Worm (Caenorhabditis elegans) whole organism, L1 larva: ENCODE results near the gene srx-78.
A peak's percentile ranks its signal among the peaks of the same experiment; 100 is the strongest.

Source experiments
- C16A3.4 ChIP-seq: fragments of 150-350 bp; optimal IDR thresholded peaks from 2 replicates; lab custom pipeline; 2014; ENCODE audit warnings: missing biosample characterization, missing genetic modification characterization
- C34B4.2 ChIP-seq: sonication (generic microtip); optimal IDR thresholded peaks from 2 replicates; lab custom pipeline; 2017; ENCODE audit warnings: mild to moderate bottlenecking, missing genetic modification characterization, missing compliant biosample characterization
- ama-1 ChIP-seq: fragments of 150-350 bp; optimal IDR thresholded peaks from 2 replicates; lab custom pipeline; 2014
- blmp-1 ChIP-seq: fragments of 150-350 bp; optimal IDR thresholded peaks from 2 replicates; lab custom pipeline; 2014; ENCODE audit warnings: missing biosample characterization, missing genetic modification characterization
- ceh-8 ChIP-seq: fragments of 200-800 bp; sonication (Bioruptor generic); optimal IDR thresholded peaks from 2 replicates; lab custom pipeline; 2018; ENCODE audit warnings: mild to moderate bottlenecking, missing genetic modification characterization, moderate library complexity, missing compliant biosample characterization
- ceh-90 ChIP-seq: sonication (generic microtip); optimal IDR thresholded peaks from 2 replicates; lab custom pipeline; 2016; ENCODE audit warnings: missing genetic modification characterization, missing compliant biosample characterization
- dpl-1 ChIP-seq, 3 experiments: fragments of 150-350 bp in 2 of 3; sonication (generic microtip) in 1 of 3; optimal IDR thresholded peaks; 2 replicates each; lab custom pipeline; 2014 to 2017; ENCODE audit warnings: missing biosample characterization in 3 of 3, missing genetic modification characterization in 3 of 3, missing genetic modification reagents in 3 of 3
- dsc-1 ChIP-seq: sonication (generic microtip); optimal IDR thresholded peaks from 2 replicates; lab custom pipeline; 2016; ENCODE audit warnings: mild to moderate bottlenecking, missing genetic modification characterization, missing compliant biosample characterization
- efl-1 ChIP-seq, 4 experiments: fragments of 150-350 bp; optimal IDR thresholded peaks in 3 of 4; peaks in 1 of 4; 1 replicate in 1 of 4; 2 replicates in 3 of 4; lab custom pipeline; 2014; ENCODE audit warnings: missing biosample characterization in 2 of 4, missing genetic modification characterization in 2 of 4, missing genetic modification reagents in 2 of 4
- efl-3 ChIP-seq: fragments of 200-800 bp; sonication (Bioruptor generic); optimal IDR thresholded peaks from 2 replicates; lab custom pipeline; 2018; ENCODE audit warnings: mild to moderate bottlenecking, missing genetic modification characterization, missing compliant biosample characterization
- elt-2 ChIP-seq: sonication (generic microtip); optimal IDR thresholded peaks from 2 replicates; lab custom pipeline; 2016; ENCODE audit warnings: missing genetic modification characterization, mild to moderate bottlenecking, inconsistent platforms, missing compliant biosample characterization, missing genetic modification reagents
- fkh-4 ChIP-seq: sonication (generic microtip); optimal IDR thresholded peaks from 2 replicates; lab custom pipeline; 2016; ENCODE audit warnings: missing compliant biosample characterization, missing genetic modification characterization, borderline replicate concordance
- fkh-8 ChIP-seq: sonication (generic microtip); optimal IDR thresholded peaks from 2 replicates; lab custom pipeline; 2016; ENCODE audit warnings: mild to moderate bottlenecking, missing genetic modification characterization, missing compliant biosample characterization
- fos-1 ChIP-seq: fragments of 150-350 bp; optimal IDR thresholded peaks from 2 replicates; lab custom pipeline; 2014; ENCODE audit warnings: missing biosample characterization, missing genetic modification characterization
- grh-1 ChIP-seq: fragments of 200-800 bp; sonication (Bioruptor generic); IDR thresholded peaks from 2 replicates; pipeline ENCODE4 v1.3.6; 2022; ENCODE audit warnings: missing genetic modification reagents, missing genetic modification characterization, missing compliant biosample characterization
- hlh-4 ChIP-seq: sonication (generic microtip); optimal IDR thresholded peaks from 2 replicates; lab custom pipeline; 2016; ENCODE audit warnings: mild to moderate bottlenecking, missing genetic modification characterization, missing compliant biosample characterization
- isw-1 ChIP-seq: fragments of 200-800 bp; sonication (Bioruptor generic); IDR thresholded peaks from 2 replicates; pipeline ENCODE4 v1.3.6; 2022; ENCODE audit warnings: missing genetic modification characterization, missing compliant biosample characterization
- jun-1 ChIP-seq: fragments of 150-350 bp; optimal IDR thresholded peaks from 2 replicates; lab custom pipeline; 2014; ENCODE audit warnings: missing biosample characterization, missing genetic modification reagents, missing genetic modification characterization
- lin-13 ChIP-seq: fragments of 150-350 bp; optimal IDR thresholded peaks from 2 replicates; lab custom pipeline; 2014; ENCODE audit warnings: missing biosample characterization, missing genetic modification reagents, missing genetic modification characterization
- lin-14 ChIP-seq: fragments of 200-800 bp; sonication (Bioruptor generic); optimal IDR thresholded peaks from 2 replicates; lab custom pipeline; 2018; ENCODE audit warnings: mild to moderate bottlenecking, missing genetic modification characterization, moderate library complexity, missing compliant biosample characterization
- lin-35 ChIP-seq, 2 experiments: fragments of 150-350 bp; optimal IDR thresholded peaks; 2 replicates each; lab custom pipeline; 2014; ENCODE audit warnings: missing biosample characterization in 2 of 2, missing genetic modification characterization in 2 of 2, missing genetic modification reagents in 2 of 2
- lir-3 ChIP-seq: sonication (generic microtip); optimal IDR thresholded peaks from 2 replicates; lab custom pipeline; 2016; ENCODE audit warnings: mild to moderate bottlenecking, missing genetic modification characterization, moderate library complexity, missing compliant biosample characterization; ENCODE audit not compliant: poor library complexity
- lsy-2 ChIP-seq, 2 experiments: fragments of 150-350 bp; optimal IDR thresholded peaks; 2 replicates each; lab custom pipeline; 2014; ENCODE audit warnings: missing biosample characterization in 2 of 2, missing genetic modification characterization in 2 of 2
- nhr-19 ChIP-seq: fragments of 200-800 bp; sonication (Bioruptor generic); conservative IDR thresholded peaks from 2 replicates; pipeline ENCODE4 v1.3.6; 2022; ENCODE audit warnings: missing genetic modification characterization, missing compliant biosample characterization
- nhr-20 ChIP-seq: sonication (generic microtip); optimal IDR thresholded peaks from 2 replicates; lab custom pipeline; 2016; ENCODE audit warnings: mild to moderate bottlenecking, missing genetic modification characterization, missing compliant biosample characterization
- nhr-71 ChIP-seq: sonication (generic microtip); optimal IDR thresholded peaks from 2 replicates; lab custom pipeline; 2016; ENCODE audit warnings: mild to moderate bottlenecking, missing genetic modification characterization, moderate library complexity, missing compliant biosample characterization
- nhr-85 ChIP-seq: sonication (generic microtip); peaks from one replicate; lab custom pipeline; 2016; ENCODE audit warnings: missing genetic modification characterization, inconsistent platforms, missing compliant biosample characterization
- rnt-1 ChIP-seq: sonication (generic microtip); optimal IDR thresholded peaks from 2 replicates; lab custom pipeline; 2016; ENCODE audit warnings: mild to moderate bottlenecking, missing genetic modification characterization, moderate library complexity, missing compliant biosample characterization
- skn-1 ChIP-seq: fragments of 150-350 bp; optimal IDR thresholded peaks from 2 replicates; lab custom pipeline; 2014; ENCODE audit warnings: missing biosample characterization, missing genetic modification characterization
- snpc-4 ChIP-seq: fragments of 150-350 bp; optimal IDR thresholded peaks from 2 replicates; lab custom pipeline; 2014; ENCODE audit warnings: missing biosample characterization, missing genetic modification characterization
- swsn-7 ChIP-seq: sonication (generic microtip); optimal IDR thresholded peaks from 2 replicates; lab custom pipeline; 2016; ENCODE audit warnings: missing genetic modification characterization, missing compliant biosample characterization
- unc-86 ChIP-seq: sonication (generic microtip); optimal IDR thresholded peaks from 2 replicates; lab custom pipeline; 2016; ENCODE audit warnings: missing genetic modification characterization, missing compliant biosample characterization
- xbp-1 ChIP-seq: sonication (generic microtip); optimal IDR thresholded peaks from 2 replicates; lab custom pipeline; 2016; ENCODE audit warnings: missing genetic modification characterization, missing compliant biosample characterization

srx-78 gene

ce11 chrV:15065068-15065744 is 29.6 kb upstream of the srx-78 start, which contains the start of gene C25D7.9 (continued):
- TF ChIP-seq C16A3.4 (tag; lab: Kevin White, UChicago) (peak; percentile 25), nhr-20 (tag; lab: Kevin White, UChicago) (peak; percentile 31), nhr-85 (tag; lab: Kevin White, UChicago) (peak; percentile 70), lin-13 (GFP tag; lab: Kevin White, UChicago) (peak; percentile 32), blmp-1 (tag; lab: Kevin White, UChicago) (no peak), unc-86 (peak; percentile 4), isw-1 (GFP tag; lab: Robert Waterston, UW) (0 out of 2 replicates have a peak, but pooled peaks have one; percentile 2), jun-1 (tag; lab: Kevin White, UChicago) (no peak), snpc-4 (tag; lab: Kevin White, UChicago) (no peak), skn-1 (tag; lab: Kevin White, UChicago) (peak; percentile 17), lin-35 (GFP tag; optimal IDR thresholded peaks at IDR 0.05; lab: Kevin White, UChicago) (peak; percentile 47 to 53), swsn-7 (tag; lab: Kevin White, UChicago) (peak; percentile 19), grh-1 (peak; percentile 51), fkh-4 (tag; lab: Kevin White, UChicago) (no peak), efl-1 (optimal IDR thresholded peaks at IDR 0.05; lab: Kevin White, UChicago) (peak; percentile 34 to 53), efl-1 (GFP tag; optimal IDR thresholded peaks at IDR 0.05 in 1 of 2; lab: Kevin White, UChicago) (peak; percentile 37 to 89), lsy-2 (tag; optimal IDR thresholded peaks at IDR 0.05; lab: Kevin White, UChicago) (peak; percentile 31 to 62), ceh-8 (GFP tag; lab: Kevin White, UChicago) (no peak), dpl-1 (GFP tag; optimal IDR thresholded peaks at IDR 0.05; lab: Kevin White, UChicago) (peak; percentile 17 to 52 (median 45))

ce11 chrV:15065837-15066348 is 29.0 kb upstream of the srx-78 start, which contains the start of gene otub-1:
Gene otub-1 (plus strand): TSS chrV:15066298.
- TF ChIP-seq ama-1 (lab: Kevin White, UChicago) (no peak), efl-1 (optimal IDR thresholded peaks at IDR 0.05; lab: Kevin White, UChicago) (no peak), efl-1 (GFP tag; optimal IDR thresholded peaks at IDR 0.05 in 1 of 2; lab: Kevin White, UChicago) (peak in 1 of 2 experiments; percentile 13)

DNA sequence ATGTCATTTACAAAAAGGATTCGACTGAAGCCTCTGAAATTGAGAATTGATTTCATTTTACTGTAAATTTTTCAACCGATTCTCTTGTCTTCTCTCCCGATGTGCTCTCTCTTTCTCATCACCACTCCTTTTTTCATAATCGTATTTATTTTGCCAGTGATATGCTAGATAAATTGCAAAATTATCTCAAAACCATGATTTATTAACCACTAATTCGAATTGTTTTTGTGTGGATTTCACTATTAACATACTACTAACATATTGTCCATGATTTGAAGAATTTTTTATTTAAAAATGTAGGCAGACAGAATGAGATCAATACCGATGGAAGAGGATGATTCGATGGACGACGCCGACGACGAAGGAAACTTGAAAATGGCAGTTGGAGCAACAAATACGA is 27.7 kb upstream of the srx-78 start, which contains the start of gene C25D7.10:
Gene C25D7.10, plus strand, starts transcription at position 301 of the 400 bp plus-strand sequence.
- TF ChIP-seq elt-2 (tag; lab: Kevin White, UChicago) (no peak), fos-1 (tag; lab: Kevin White, UChicago) (no peak)

DNA sequence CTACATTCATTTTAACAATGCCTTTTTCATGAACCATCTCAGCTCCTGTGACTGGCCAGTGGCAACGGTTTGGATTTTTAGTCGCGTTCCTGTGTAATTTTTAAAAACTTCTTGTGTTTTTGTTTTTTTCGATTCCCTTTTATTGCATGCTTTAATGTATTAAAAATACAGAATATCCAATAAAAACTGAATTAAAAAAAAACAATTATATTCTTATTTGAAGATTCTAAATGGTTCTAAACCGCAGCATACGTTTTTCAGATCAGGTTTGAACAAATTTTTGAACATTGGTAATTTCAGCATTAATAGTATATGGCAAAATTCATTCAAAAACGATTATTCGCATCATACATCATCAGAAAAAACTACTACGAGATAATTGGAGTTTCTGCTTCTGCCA is 26.5 kb upstream of the srx-78 start, which contains the start of gene dnj-3:
Gene dnj-3, plus strand, starts transcription at position 301 of the 400 bp plus-strand sequence.
- no peak for TF ChIP-seq ceh-90 (tag; lab: Kevin White, UChicago)
- TF ChIP-seq efl-1 (optimal IDR thresholded peaks at IDR 0.05; lab: Kevin White, UChicago), result no peak
- TF ChIP-seq efl-1 (GFP tag; optimal IDR thresholded peaks at IDR 0.05 in 1 of 2; lab: Kevin White, UChicago), result peak in 1 of 2 experiments; percentile 24
- TF ChIP-seq nhr-19 (GFP tag; lab: Robert Waterston, UW), result no peak

ce11 chrV:15069435-15069985 is 25.3 kb upstream of the srx-78 start:
- no peak for TF ChIP-seq efl-3
- no peak for TF ChIP-seq snpc-4 (tag; lab: Kevin White, UChicago)
- TF ChIP-seq xbp-1 (tag; lab: Kevin White, UChicago), result no peak
- TF ChIP-seq C34B4.2 (tag; lab: Kevin White, UChicago), result no peak
- TF ChIP-seq dsc-1 (tag; lab: Kevin White, UChicago), result no peak
- no peak for TF ChIP-seq jun-1 (tag; lab: Kevin White, UChicago)
- TF ChIP-seq lin-14 (GFP tag; lab: Kevin White, UChicago), result peak; percentile 3
- no peak for TF ChIP-seq hlh-4 (tag; lab: Kevin White, UChicago)
- TF ChIP-seq lir-3 (tag; lab: Kevin White, UChicago), result no peak
- TF ChIP-seq rnt-1 (tag; lab: Kevin White, UChicago), result no peak
- TF ChIP-seq swsn-7 (tag; lab: Kevin White, UChicago), result no peak
- TF ChIP-seq dpl-1 (GFP tag; optimal IDR thresholded peaks at IDR 0.05; lab: Kevin White, UChicago), result no peak
- no peak for TF ChIP-seq fkh-8 (tag; lab: Kevin White, UChicago)
- TF ChIP-seq lsy-2 (tag; optimal IDR thresholded peaks at IDR 0.05; lab: Kevin White, UChicago), result peak in 1 of 2 experiments; percentile 73
- TF ChIP-seq nhr-71 (tag; lab: Kevin White, UChicago), result no peak
